Fruit fly (Drosophila melanogaster) whole organism, embryonic: ENCODE measurements around the gene Uck.
A peak's percentile ranks its signal among the peaks of the same experiment; 100 is the strongest.

Experiments
- Abd-B ChIP-seq: fragments of 200-800 bp; sonication (Bioruptor generic); optimal IDR thresholded peaks from 2 replicates; lab custom pipeline; 2018; ENCODE audit warnings: missing biosample characterization, mild to moderate bottlenecking, missing genetic modification characterization, moderate library complexity
- BtbVII ChIP-seq: fragments of 200-800 bp; sonication (Bioruptor generic); optimal IDR thresholded peaks from 3 replicates; lab custom pipeline; 2017; ENCODE audit warnings: missing biosample characterization, mild to moderate bottlenecking, missing genetic modification characterization
- CG10462 ChIP-seq: fragments of 200-800 bp; sonication (Bioruptor generic); optimal IDR thresholded peaks from 2 replicates; lab custom pipeline; 2016; ENCODE audit warnings: missing biosample characterization, missing genetic modification characterization
- CG11247 ChIP-seq: fragments of 200-800 bp; sonication (Bioruptor generic); IDR thresholded peaks from 2 replicates; pipeline ENCODE4 v1.3.6; 2022; ENCODE audit warnings: missing biosample characterization, missing genetic modification characterization
- CG12236 ChIP-seq: fragments of 200-800 bp; sonication (Bioruptor generic); optimal IDR thresholded peaks from 2 replicates; lab custom pipeline; 2016; ENCODE audit warnings: missing biosample characterization, missing genetic modification characterization
- CG13287 ChIP-seq: fragments of 200-800 bp; sonication (Bioruptor generic); IDR thresholded peaks from 2 replicates; pipeline ENCODE4 v1.3.6; 2022; ENCODE audit warnings: missing biosample characterization, missing genetic modification characterization; ENCODE audit not compliant: partially characterized antibody
- CG13775 ChIP-seq: fragments of 200-800 bp; sonication (Bioruptor generic); optimal IDR thresholded peaks from 3 replicates; lab custom pipeline; 2017; ENCODE audit warnings: missing biosample characterization, mild to moderate bottlenecking, missing genetic modification characterization
- CG14014 ChIP-seq: fragments of 200-800 bp; sonication (Bioruptor generic); IDR thresholded peaks from 2 replicates; pipeline ENCODE4 v1.3.6; 2022; ENCODE audit warnings: missing biosample characterization, missing genetic modification characterization
- CG14441 ChIP-seq: fragments of 200-800 bp; sonication (Bioruptor generic); IDR thresholded peaks from 2 replicates; pipeline ENCODE4 v1.3.6; 2022; ENCODE audit warnings: missing biosample characterization, missing genetic modification characterization
- CG14667 ChIP-seq: fragments of 200-800 bp; sonication (Bioruptor generic); IDR thresholded peaks from 2 replicates; pipeline ENCODE4 v1.3.6; 2022; ENCODE audit warnings: missing biosample characterization, missing genetic modification characterization
- CG14710 ChIP-seq: fragments of 200-800 bp; sonication (Bioruptor generic); optimal IDR thresholded peaks from 3 replicates; lab custom pipeline; 2019; ENCODE audit warnings: missing biosample characterization, mild to moderate bottlenecking, missing genetic modification characterization, moderate library complexity
- CG16813 ChIP-seq: fragments of 200-800 bp; sonication (Bioruptor generic); IDR thresholded peaks from 3 replicates; pipeline ENCODE4 v1.3.6; 2022; ENCODE audit warnings: missing biosample characterization, missing genetic modification characterization; ENCODE audit not compliant: partially characterized antibody
- CG2202 ChIP-seq: fragments of 200-800 bp; sonication (Bioruptor generic); optimal IDR thresholded peaks from 2 replicates; lab custom pipeline; 2018; ENCODE audit warnings: missing biosample characterization, mild to moderate bottlenecking, missing genetic modification characterization
- CG2875 ChIP-seq: fragments of 200-800 bp; sonication (Bioruptor generic); optimal IDR thresholded peaks from 2 replicates; lab custom pipeline; 2017; ENCODE audit warnings: missing biosample characterization, mild to moderate bottlenecking, missing genetic modification characterization, missing genetic modification reagents
- CG7357 ChIP-seq: fragments of 200-800 bp; sonication (Bioruptor generic); IDR thresholded peaks from 3 replicates; pipeline ENCODE4 v1.3.6; 2022; ENCODE audit warnings: missing biosample characterization, missing genetic modification characterization
- CG7987 ChIP-seq: fragments of 200-800 bp; sonication (Bioruptor generic); optimal IDR thresholded peaks from 2 replicates; lab custom pipeline; 2018; ENCODE audit warnings: missing biosample characterization, mild to moderate bottlenecking, missing genetic modification characterization, moderate library complexity
- Dp ChIP-seq: fragments of 200-800 bp; sonication (Bioruptor generic); optimal IDR thresholded peaks from 2 replicates; lab custom pipeline; 2018; ENCODE audit warnings: missing biosample characterization, mild to moderate bottlenecking, missing genetic modification characterization, moderate library complexity
- HHEX ChIP-seq: fragments of 200-800 bp; sonication (Bioruptor generic); optimal IDR thresholded peaks from 3 replicates; lab custom pipeline; 2017; ENCODE audit warnings: missing biosample characterization, mild to moderate bottlenecking, missing genetic modification characterization, missing genetic modification reagents
- Hand ChIP-seq: fragments of 200-800 bp; sonication (Bioruptor generic); optimal IDR thresholded peaks from 2 replicates; lab custom pipeline; 2017; ENCODE audit warnings: mild to moderate bottlenecking, missing biosample characterization, missing genetic modification reagents, missing genetic modification characterization
- HmgD ChIP-seq: fragments of 200-800 bp; sonication (Bioruptor generic); optimal IDR thresholded peaks from 3 replicates; lab custom pipeline; 2016; ENCODE audit warnings: missing biosample characterization, missing genetic modification characterization
- HmgZ ChIP-seq: fragments of 200-800 bp; sonication (Bioruptor generic); optimal IDR thresholded peaks from 2 replicates; lab custom pipeline; 2018; ENCODE audit warnings: missing biosample characterization, mild to moderate bottlenecking, missing genetic modification characterization
- MBD-R2 ChIP-seq: fragments of 200-800 bp; sonication (Bioruptor generic); IDR thresholded peaks from 2 replicates; pipeline ENCODE4 v1.3.6; 2022; ENCODE audit warnings: missing biosample characterization, missing genetic modification characterization
- Nf-YB ChIP-seq: fragments of 200-800 bp; sonication (Bioruptor generic); optimal IDR thresholded peaks from 3 replicates; lab custom pipeline; 2019; ENCODE audit warnings: missing biosample characterization, mild to moderate bottlenecking, missing genetic modification characterization, moderate library complexity
- Oaz ChIP-seq: fragments of 200-800 bp; sonication (Bioruptor generic); IDR thresholded peaks from 2 replicates; pipeline ENCODE4 v1.3.6; 2022; ENCODE audit warnings: missing biosample characterization, missing genetic modification characterization
- Oli ChIP-seq: fragments of 200-800 bp; sonication (Bioruptor generic); optimal IDR thresholded peaks from 2 replicates; lab custom pipeline; 2018; ENCODE audit warnings: missing biosample characterization, mild to moderate bottlenecking, missing genetic modification characterization, moderate library complexity
- amos ChIP-seq: fragments of 200-800 bp; sonication (Bioruptor generic); IDR thresholded peaks from 2 replicates; pipeline ENCODE4 v1.3.6; 2022; ENCODE audit warnings: missing biosample characterization, missing genetic modification characterization; ENCODE audit not compliant: partially characterized antibody
- ato ChIP-seq: fragments of 200-800 bp; sonication (Bioruptor generic); IDR thresholded peaks from 2 replicates; pipeline ENCODE4 v1.3.6; 2022; ENCODE audit warnings: missing biosample characterization, missing genetic modification characterization; ENCODE audit not compliant: partially characterized antibody
- bbx ChIP-seq: fragments of 200-800 bp; sonication (Bioruptor generic); IDR thresholded peaks from 2 replicates; pipeline ENCODE4 v1.3.6; 2022; ENCODE audit warnings: missing biosample characterization, missing genetic modification characterization; ENCODE audit not compliant: partially characterized antibody
- chinmo ChIP-seq: fragments of 200-800 bp; sonication (Bioruptor generic); IDR thresholded peaks from 4 replicates; pipeline ENCODE4 v1.3.6; 2022; ENCODE audit warnings: missing biosample characterization, missing genetic modification characterization; ENCODE audit not compliant: partially characterized antibody
- dan ChIP-seq: fragments of 200-800 bp; sonication (Bioruptor generic); IDR thresholded peaks from 2 replicates; pipeline ENCODE4 v1.3.6; 2022; ENCODE audit warnings: missing biosample characterization, missing genetic modification characterization
- dpn ChIP-seq, 2 experiments: fragments of 200-800 bp; sonication (Bioruptor generic); optimal IDR thresholded peaks; 3 replicates each; lab custom pipeline; 2016; ENCODE audit warnings: missing biosample characterization in 2 of 2, missing genetic modification characterization in 2 of 2
- esg ChIP-seq: fragments of 200-800 bp; sonication (Bioruptor generic); conservative IDR thresholded peaks from 2 replicates; pipeline ENCODE4 v1.3.6; 2022; ENCODE audit warnings: missing biosample characterization, missing genetic modification characterization
- eve ChIP-seq, 2 experiments: fragments of >200 bp; optimal IDR thresholded peaks; 2 replicates each; lab custom pipeline; 2017; ENCODE audit warnings: missing biosample characterization in 2 of 2, missing genetic modification characterization in 2 of 2
- grn ChIP-seq: fragments of 200-800 bp; sonication (Bioruptor generic); optimal IDR thresholded peaks from 3 replicates; lab custom pipeline; 2017; ENCODE audit warnings: missing biosample characterization, missing genetic modification characterization
- kay ChIP-seq: fragments of 200-800 bp; sonication (Bioruptor generic); optimal IDR thresholded peaks from 2 replicates; lab custom pipeline; 2016; ENCODE audit warnings: missing biosample characterization, missing genetic modification characterization
- ken ChIP-seq: fragments of 200-800 bp; sonication (Bioruptor generic); IDR thresholded peaks from 3 replicates; pipeline ENCODE4 v1.3.6; 2022; ENCODE audit warnings: missing biosample characterization, missing genetic modification characterization
- lab ChIP-seq: fragments of 200-800 bp; sonication (Bioruptor generic); optimal IDR thresholded peaks from 3 replicates; lab custom pipeline; 2017; ENCODE audit warnings: missing biosample characterization, missing genetic modification characterization, mild to moderate bottlenecking, moderate library complexity, missing genetic modification reagents
- lov ChIP-seq, 2 experiments: fragments of 200-800 bp in 1 of 2; fragments of >200 bp in 1 of 2; sonication (Bioruptor generic) in 1 of 2; IDR thresholded peaks in 1 of 2; optimal IDR thresholded peaks in 1 of 2; 2 replicates in 1 of 2; 3 replicates in 1 of 2; pipeline versions ENCODE4 v1.3.6 to Lab custom; 2017 to 2022; ENCODE audit warnings: missing biosample characterization in 1 of 2, missing genetic modification characterization in 1 of 2
- otp ChIP-seq: fragments of 200-800 bp; sonication (Bioruptor generic); IDR thresholded peaks from 3 replicates; pipeline ENCODE4, ENCODE4 v1.3.6; 2022; ENCODE audit warnings: missing biosample characterization, missing genetic modification characterization
- pnt ChIP-seq: fragments of 200-800 bp; sonication (Bioruptor generic); optimal IDR thresholded peaks from 3 replicates; lab custom pipeline; 2016; ENCODE audit warnings: missing biosample characterization, missing genetic modification characterization
- psq ChIP-seq: fragments of 200-800 bp; sonication (Bioruptor generic); optimal IDR thresholded peaks from 2 replicates; lab custom pipeline; 2017; ENCODE audit warnings: missing biosample characterization, missing genetic modification characterization
- pzg ChIP-seq: fragments of 200-800 bp; sonication (Bioruptor generic); optimal IDR thresholded peaks from 3 replicates; lab custom pipeline; 2018; ENCODE audit warnings: missing biosample characterization, mild to moderate bottlenecking, missing genetic modification characterization, moderate library complexity
- ranshi ChIP-seq: fragments of 200-800 bp; sonication (Bioruptor generic); IDR thresholded peaks from 2 replicates; pipeline ENCODE4 v1.3.6; 2022; ENCODE audit warnings: missing biosample characterization, missing genetic modification characterization
- rib ChIP-seq: fragments of 200-800 bp; sonication (Bioruptor generic); IDR thresholded peaks from 2 replicates; pipeline ENCODE4 v1.3.6; 2022; ENCODE audit warnings: missing biosample characterization, missing genetic modification characterization
- scrt ChIP-seq: fragments of 200-800 bp; sonication (Bioruptor generic); optimal IDR thresholded peaks from 2 replicates; lab custom pipeline; 2018; ENCODE audit warnings: missing biosample characterization, mild to moderate bottlenecking, missing genetic modification characterization, moderate library complexity
- sob ChIP-seq: fragments of 200-800 bp; sonication (Bioruptor generic); IDR thresholded peaks from 2 replicates; pipeline ENCODE4 v1.3.6; 2022; ENCODE audit warnings: missing biosample characterization, missing genetic modification characterization
- unc-4 ChIP-seq: fragments of 200-800 bp; sonication (Bioruptor generic); IDR thresholded peaks from 2 replicates; pipeline ENCODE4 v1.3.6; 2022; ENCODE audit warnings: missing biosample characterization, missing genetic modification characterization; ENCODE audit not compliant: partially characterized antibody

The Uck gene

DNA sequence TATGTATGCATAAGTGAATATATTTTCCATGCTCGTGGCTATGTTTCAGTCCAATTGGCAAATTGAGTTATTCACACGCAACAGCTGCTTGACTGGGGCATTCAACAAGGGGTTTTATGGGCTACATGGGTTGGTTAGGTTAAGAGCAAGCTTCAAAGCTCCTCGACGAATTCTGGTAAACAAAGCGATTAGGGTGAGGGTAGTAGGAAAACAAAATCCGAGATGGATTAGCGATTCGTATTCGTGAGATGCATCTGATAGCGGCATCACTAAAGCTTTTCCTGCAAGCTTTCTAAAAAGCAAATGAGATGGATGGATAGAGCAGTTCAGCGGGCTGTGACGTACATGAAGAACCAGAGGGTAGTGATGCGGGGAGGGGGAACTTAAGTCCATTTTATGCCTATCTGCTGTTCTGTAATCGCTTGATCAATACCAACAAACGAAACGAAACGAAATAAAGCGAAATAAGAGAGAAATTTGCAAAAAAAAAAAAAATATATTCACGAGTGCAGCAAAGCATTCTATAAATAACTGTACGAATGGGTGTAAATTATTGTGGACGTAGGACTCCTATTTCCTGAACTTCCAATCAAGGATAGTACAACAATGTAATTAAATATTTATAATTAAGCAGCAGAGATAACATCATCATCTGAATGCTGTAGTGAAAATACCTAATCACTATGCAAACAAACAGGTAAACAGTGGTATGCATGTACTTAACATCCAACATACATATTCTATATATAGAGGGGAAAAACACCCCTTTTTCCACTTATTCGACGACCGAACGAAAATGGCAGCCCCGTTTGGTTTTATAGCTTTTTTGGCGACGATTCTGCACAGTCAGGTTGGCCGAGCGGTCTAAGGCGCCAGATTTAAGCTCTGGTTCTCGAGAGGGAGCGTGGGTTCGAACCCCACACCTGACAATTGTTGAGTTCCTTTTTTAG lies 25.3 kb upstream of the Uck start (continued):
- no peak for TF ChIP-seq CG2202
- peak; percentile 34 for TF ChIP-seq grn (GFP tag; lab: Kevin White, UChicago)
- TF ChIP-seq kay (GFP tag; lab: Kevin White, UChicago) = no peak
- no peak for TF ChIP-seq esg
- no peak for TF ChIP-seq Oaz (GFP tag; lab: Robert Waterston, UW)
- TF ChIP-seq otp = no peak
- TF ChIP-seq dan (GFP tag; lab: Robert Waterston, UW) = no peak
- no peak for TF ChIP-seq pnt (GFP tag; lab: Kevin White, UChicago)
- no peak for TF ChIP-seq Abd-B (GFP tag; lab: Kevin White, UChicago)
- no peak for TF ChIP-seq BtbVII (GFP tag; lab: Kevin White, UChicago)
- TF ChIP-seq CG12236 (GFP tag; lab: Kevin White, UChicago) = no peak
- TF ChIP-seq HHEX = peak; percentile 25
- no peak for TF ChIP-seq Dp (GFP tag; lab: Kevin White, UChicago)
- TF ChIP-seq lov (optimal IDR thresholded peaks at IDR 0.05; lab: Kevin White, UChicago) = no peak
- no peak for TF ChIP-seq lov (GFP tag; IDR thresholded peaks at IDR 0.05; lab: Robert Waterston, UW)
- no peak; the same call in 1 of the 2 replicates for TF ChIP-seq ato
- TF ChIP-seq eve (GFP tag; optimal IDR thresholded peaks at IDR 0.05; lab: Kevin White, UChicago) = peak in 1 of 2 experiments; percentile 16
- TF ChIP-seq rib (GFP tag; lab: Robert Waterston, UW) = no peak
- no peak for TF ChIP-seq Oli (tag; lab: Kevin White, UChicago)
- no peak for TF ChIP-seq CG14667 (GFP tag; lab: Robert Waterston, UW)
- no peak for TF ChIP-seq dpn (GFP tag; optimal IDR thresholded peaks at IDR 0.05; lab: Kevin White, UChicago)
- TF ChIP-seq CG10462 (GFP tag; lab: Kevin White, UChicago) = no peak
- TF ChIP-seq HmgD = no peak
- peak; percentile 96 for TF ChIP-seq scrt
- TF ChIP-seq CG11247 (GFP tag; lab: Robert Waterston, UW) = no peak
- TF ChIP-seq CG13775 (GFP tag; lab: Kevin White, UChicago) = no peak
- no peak for TF ChIP-seq ranshi (GFP tag; lab: Robert Waterston, UW)
- no peak for TF ChIP-seq pzg (GFP tag; lab: Kevin White, UChicago)
- 0 out of 2 replicates have a peak, but pooled peaks have one; percentile 28 for TF ChIP-seq amos
- TF ChIP-seq CG13287 (GFP tag; lab: Robert Waterston, UW) = peak; percentile 6; the same call in 1 of the 2 replicates
- peak; percentile 32 for TF ChIP-seq lab (GFP tag; lab: Kevin White, UChicago)
- TF ChIP-seq CG14710 (tag; lab: Kevin White, UChicago) = no peak
- TF ChIP-seq HmgZ = peak; percentile 22
- TF ChIP-seq CG14441 (GFP tag; lab: Robert Waterston, UW) = no peak
- TF ChIP-seq unc-4 = peak; percentile 40; the same call in 1 of the 2 replicates
- no peak for TF ChIP-seq sob
- TF ChIP-seq CG16813 = peak; percentile 43; the same call in 2 of the 3 replicates
- no peak for TF ChIP-seq MBD-R2 (GFP tag; lab: Robert Waterston, UW)
- no peak for TF ChIP-seq Hand
- no peak for TF ChIP-seq psq (GFP tag; lab: Kevin White, UChicago)
- 0 out of 4 replicates have a peak, but pooled peaks have one; percentile 16 for TF ChIP-seq chinmo (GFP tag; lab: Robert Waterston, UW)
- TF ChIP-seq CG7987 (GFP tag; lab: Kevin White, UChicago) = no peak
- TF ChIP-seq bbx = peak; percentile 18; the same call in 1 of the 2 replicates
- TF ChIP-seq CG7357 (GFP tag; lab: Robert Waterston, UW) = no peak
- no peak for TF ChIP-seq Nf-YB (GFP tag; lab: Kevin White, UChicago)
- TF ChIP-seq CG2875 (GFP tag; lab: Kevin White, UChicago) = no peak
- TF ChIP-seq CG14014 = no peak
- TF ChIP-seq ken (GFP tag; lab: Robert Waterston, UW) = no peak
